Worm (Caenorhabditis elegans): ENCODE results near the gene irg-8.
A peak's percentile ranks its signal among the peaks of the same experiment; 100 is the strongest.

Gene irg-8

DNA sequence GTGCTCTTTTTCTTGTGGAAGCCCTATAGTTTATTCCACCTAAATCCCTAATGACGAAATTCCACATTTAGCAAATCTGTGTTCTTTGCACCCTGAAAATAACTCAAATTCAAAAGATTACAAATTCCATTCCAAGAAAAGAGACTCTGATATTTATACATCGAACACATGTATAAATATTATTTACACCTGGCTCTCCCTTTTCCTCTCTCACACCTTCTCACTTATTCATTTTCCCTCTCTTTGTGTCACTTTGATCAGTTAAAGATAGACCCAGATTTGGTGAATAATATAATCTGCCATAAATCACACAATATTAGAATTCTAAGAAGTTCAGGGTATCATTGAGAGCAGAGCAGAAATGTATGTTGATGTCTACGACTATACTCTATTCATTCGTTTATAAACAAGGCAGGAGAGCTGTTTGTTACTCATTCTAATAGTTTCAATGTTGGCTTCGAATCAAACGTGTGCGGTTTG, 25.3 kb downstream of the irg-8 start, which contains the start of gene nhr-254:
Gene nhr-254, plus strand, starts transcription at position 430 of the 480 bp plus-strand sequence.
- TF ChIP-seq lin-15B (tag; optimal IDR thresholded peaks at IDR 0.05) (no peak), tbx-2 (tag; optimal IDR thresholded peaks at IDR 0.05) (no peak), nhr-11 (tag; optimal IDR thresholded peaks at IDR 0.05) (no peak), lin-39 (tag; optimal IDR thresholded peaks at IDR 0.05) (no peak), ama-1 (optimal IDR thresholded peaks at IDR 0.05) (no peak), nhr-77 (tag; optimal IDR thresholded peaks at IDR 0.05) (no peak), fkh-10 (GFP tag; optimal IDR thresholded peaks at IDR 0.05) (no peak), fos-1 (tag; optimal IDR thresholded peaks at IDR 0.05) (no peak), ceh-82 (tag; optimal IDR thresholded peaks at IDR 0.05) (no peak), daf-12 (tag; optimal IDR thresholded peaks at IDR 0.05) (no peak), nhr-67 (tag; optimal IDR thresholded peaks at IDR 0.05) (no peak), hmg-11 (tag; optimal IDR thresholded peaks at IDR 0.05) (no peak), aly-2 (tag; optimal IDR thresholded peaks at IDR 0.05) (no peak), unc-39 (tag; optimal IDR thresholded peaks at IDR 0.05) (no peak), nhr-237 (tag; optimal IDR thresholded peaks at IDR 0.05) (no peak), mml-1 (tag; optimal IDR thresholded peaks at IDR 0.05) (no peak), fkh-2 (tag; optimal IDR thresholded peaks at IDR 0.05) (no peak), nhr-25 (tag; optimal IDR thresholded peaks at IDR 0.05) (no peak), R02D3.7 (tag; optimal IDR thresholded peaks at IDR 0.05) (no peak), unc-62 (GFP tag; optimal IDR thresholded peaks at IDR 0.05) (no peak)

- TF ChIP-seq nhr-12 (tag; optimal IDR thresholded peaks at IDR 0.05) (no peak), skn-1 (tag; optimal IDR thresholded peaks at IDR 0.05) (no peak), elt-1 (tag; optimal IDR thresholded peaks at IDR 0.05) (no peak), nhr-67 (tag; optimal IDR thresholded peaks at IDR 0.05) (no peak), daf-12 (tag; optimal IDR thresholded peaks at IDR 0.05) (no peak), pha-4 (tag; optimal IDR thresholded peaks at IDR 0.05) (no peak), nhr-28 (tag; optimal IDR thresholded peaks at IDR 0.05) (no peak), nhr-25 (tag; optimal IDR thresholded peaks at IDR 0.05) (no peak), nfya-1 (tag; optimal IDR thresholded peaks at IDR 0.05; ENCODE audit: insufficient read depth) (no peak), elt-3 (tag; optimal IDR thresholded peaks at IDR 0.05) (no peak), ZK546.5 (tag; optimal IDR thresholded peaks at IDR 0.05) (no peak), jun-1 (tag; optimal IDR thresholded peaks at IDR 0.05) (no peak), nhr-43 (tag; optimal IDR thresholded peaks at IDR 0.05; ENCODE audit: poor library complexity, severe bottlenecking) (no peak), aly-2 (tag; optimal IDR thresholded peaks at IDR 0.05) (no peak), elt-2 (tag; optimal IDR thresholded peaks at IDR 0.05) (no peak), ztf-11 (tag; optimal IDR thresholded peaks at IDR 0.05) (no peak), tbx-2 (tag; optimal IDR thresholded peaks at IDR 0.05) (no peak), ceh-28 (tag; optimal IDR thresholded peaks at IDR 0.05) (no peak), unc-39 (tag; optimal IDR thresholded peaks at IDR 0.05) (no peak)
Observed at ce11 chrV:388397-388796, 29.1 kb downstream of the irg-8 start, which contains the start of gene ZK6.6. TSS of gene ZK6.6 (plus strand) at chrV:388697.

ce11 chrV:385488-385887, 32.0 kb downstream of the irg-8 start, which contains the start of gene lipl-5:
TSS of gene lipl-5 (plus strand) at chrV:385746.
- TF ChIP-seq lin-15B (tag; optimal IDR thresholded peaks at IDR 0.05) (no peak), nhr-23 (tag; optimal IDR thresholded peaks at IDR 0.05) (no peak), nhr-76 (tag; optimal IDR thresholded peaks at IDR 0.05) (no peak), jun-1 (tag; optimal IDR thresholded peaks at IDR 0.05) (peak; percentile 45), eor-1 (tag; optimal IDR thresholded peaks at IDR 0.05) (no peak), pha-4 (tag; optimal IDR thresholded peaks at IDR 0.05) (peak; percentile 54), snpc-4 (tag; optimal IDR thresholded peaks at IDR 0.05) (no peak), elt-2 (tag; optimal IDR thresholded peaks at IDR 0.05) (peak; percentile 96), pqm-1 (tag; optimal IDR thresholded peaks at IDR 0.05) (peak; percentile 90)

DNA sequence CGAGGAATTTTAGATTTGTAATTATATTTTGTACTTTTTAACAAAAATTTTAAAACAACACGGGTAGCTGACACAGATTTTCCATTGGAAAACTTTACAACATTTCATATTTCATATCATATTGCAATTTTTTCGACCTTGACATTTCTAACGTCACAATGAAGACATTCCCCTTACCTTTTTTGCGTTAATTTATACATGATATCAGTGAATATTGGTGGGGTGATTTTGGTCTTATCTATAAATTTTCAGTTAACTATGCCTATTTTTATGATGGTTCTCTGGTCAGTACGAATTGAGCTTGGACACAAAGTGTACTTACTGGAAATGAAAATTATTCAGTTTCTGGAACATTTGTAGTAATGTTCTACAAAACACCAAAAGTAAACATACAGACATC, 33.0 kb downstream of the irg-8 start:
- TF ChIP-seq nhr-11 (tag; optimal IDR thresholded peaks at IDR 0.05) (no peak), tbx-2 (tag; optimal IDR thresholded peaks at IDR 0.05) (no peak), pqm-1 (tag; optimal IDR thresholded peaks at IDR 0.05) (peak; percentile 31), R02D3.7 (tag; optimal IDR thresholded peaks at IDR 0.05) (no peak), elt-2 (tag; optimal IDR thresholded peaks at IDR 0.05) (peak; percentile 83)
